Worm (Caenorhabditis elegans) whole organism, midembryonic: ENCODE results near the gene F23D12.1.

Experiments
- T22C8.4 ChIP-seq: fragments of 200-800 bp; sonication (Bioruptor generic); IDR thresholded peaks from 2 replicates; pipeline ENCODE4 v1.3.6; 2022; ENCODE audit warnings: missing genetic modification characterization, missing compliant biosample characterization
- flt-1 ChIP-seq: fragments of 200-800 bp; sonication (Bioruptor generic); IDR thresholded peaks from 2 replicates; pipeline ENCODE4 v1.3.6; 2022; ENCODE audit warnings: missing genetic modification characterization, missing compliant biosample characterization
- med-1 ChIP-seq: sonication (generic microtip); optimal IDR thresholded peaks from 2 replicates; lab custom pipeline; 2017; ENCODE audit warnings: missing genetic modification characterization, mild to moderate bottlenecking, missing compliant biosample characterization, antibody characterized with exemption, missing genetic modification reagents; ENCODE audit not compliant: insufficient read depth
- ztf-29 ChIP-seq: fragments of 200-800 bp; sonication (Bioruptor generic); IDR thresholded peaks from 2 replicates; pipeline ENCODE4 v1.3.6; 2022; ENCODE audit warnings: missing genetic modification reagents, missing genetic modification characterization, missing compliant biosample characterization

ce11 chrX:14405817-14406216 is 22.1 kb downstream of the F23D12.1 start, which contains the start of gene frpr-17:
- TF ChIP-seq flt-1 (GFP tag; lab: Robert Waterston, UW) (no peak), med-1 (GFP tag; lab: Kevin White, UChicago) (no peak), ztf-29 (no peak), T22C8.4 (GFP tag; lab: Robert Waterston, UW) (no peak)
